Worm (Caenorhabditis elegans) whole organism, mixed stage, embryonic: ENCODE measurements around the gene ZK682.7.

Source experiments
- M03D4.4 ChIP-seq: sonication (generic microtip); optimal IDR thresholded peaks from 2 replicates; lab custom pipeline; 2017; ENCODE audit warnings: mild to moderate bottlenecking, missing genetic modification characterization, missing compliant biosample characterization
- bed-3 ChIP-seq: fragments of 200-800 bp; sonication (Bioruptor generic); optimal IDR thresholded peaks from 3 replicates; lab custom pipeline; 2018; ENCODE audit warnings: mild to moderate bottlenecking, missing genetic modification characterization, moderate library complexity, missing compliant biosample characterization
- blmp-1 ChIP-seq: fragments of 150-350 bp; optimal IDR thresholded peaks from 2 replicates; lab custom pipeline; 2014; ENCODE audit warnings: missing biosample characterization, missing genetic modification characterization
- ceh-39 ChIP-seq: fragments of 150-350 bp; optimal IDR thresholded peaks from 2 replicates; lab custom pipeline; 2014; ENCODE audit warnings: missing biosample characterization, missing genetic modification characterization
- ceh-43 ChIP-seq: fragments of 200-800 bp; sonication (Bioruptor generic); optimal IDR thresholded peaks from 2 replicates; lab custom pipeline; 2018; ENCODE audit warnings: mild to moderate bottlenecking, missing genetic modification characterization, moderate library complexity, missing compliant biosample characterization
- ceh-83 ChIP-seq: fragments of 200-800 bp; sonication (Bioruptor generic); optimal IDR thresholded peaks from 2 replicates; lab custom pipeline; 2018; ENCODE audit warnings: mild to moderate bottlenecking, missing genetic modification characterization, missing compliant biosample characterization
- ces-1 ChIP-seq: fragments of 150-350 bp; optimal IDR thresholded peaks from 2 replicates; lab custom pipeline; 2014; ENCODE audit warnings: missing biosample characterization, missing genetic modification reagents, missing genetic modification characterization
- cnd-1 ChIP-seq: fragments of 200-800 bp; sonication (Bioruptor generic); optimal IDR thresholded peaks from 2 replicates; lab custom pipeline; 2018; ENCODE audit warnings: mild to moderate bottlenecking, missing genetic modification characterization, missing compliant biosample characterization
- drap-1 ChIP-seq: fragments of 200-800 bp; sonication (Bioruptor generic); optimal IDR thresholded peaks from 3 replicates; lab custom pipeline; 2018; ENCODE audit warnings: mild to moderate bottlenecking, missing genetic modification characterization, missing compliant biosample characterization
- elt-1 ChIP-seq: sonication (generic microtip); optimal IDR thresholded peaks from 2 replicates; lab custom pipeline; 2017; ENCODE audit warnings: missing genetic modification characterization, mild to moderate bottlenecking, missing compliant biosample characterization, antibody characterized with exemption, moderate library complexity, borderline replicate concordance; ENCODE audit not compliant: insufficient read depth
- elt-3 ChIP-seq: fragments of 150-350 bp; optimal IDR thresholded peaks from 2 replicates; lab custom pipeline; 2014; ENCODE audit warnings: missing biosample characterization, missing genetic modification characterization
- flh-1 ChIP-seq: fragments of 200-800 bp; sonication (Bioruptor generic); optimal IDR thresholded peaks from 2 replicates; lab custom pipeline; 2018; ENCODE audit warnings: mild to moderate bottlenecking, missing genetic modification characterization, moderate library complexity, missing compliant biosample characterization
- ham-2 ChIP-seq: fragments of 200-800 bp; sonication (Bioruptor generic); optimal IDR thresholded peaks from 2 replicates; lab custom pipeline; 2018; ENCODE audit warnings: mild to moderate bottlenecking, missing genetic modification characterization, missing compliant biosample characterization
- hlh-1 ChIP-seq: fragments of 150-350 bp; optimal IDR thresholded peaks from 2 replicates; lab custom pipeline; 2014; ENCODE audit warnings: missing biosample characterization, missing genetic modification reagents, missing genetic modification characterization
- lin-13 ChIP-seq: fragments of 150-350 bp; optimal IDR thresholded peaks from 2 replicates; lab custom pipeline; 2014; ENCODE audit warnings: missing biosample characterization, missing genetic modification characterization
- lin-32 ChIP-seq: fragments of 200-800 bp; sonication (Bioruptor generic); optimal IDR thresholded peaks from 2 replicates; lab custom pipeline; 2018; ENCODE audit warnings: mild to moderate bottlenecking, missing genetic modification characterization, missing compliant biosample characterization
- lsy-2 ChIP-seq: fragments of 150-350 bp; optimal IDR thresholded peaks from 2 replicates; lab custom pipeline; 2014; ENCODE audit warnings: missing biosample characterization, missing genetic modification characterization
- mab-5 ChIP-seq: fragments of 150-350 bp; optimal IDR thresholded peaks from 2 replicates; lab custom pipeline; 2014; ENCODE audit warnings: missing biosample characterization, missing genetic modification characterization
- mep-1 ChIP-seq: fragments of 150-350 bp; optimal IDR thresholded peaks from 2 replicates; lab custom pipeline; 2017; ENCODE audit warnings: missing biosample characterization, missing genetic modification reagents, missing genetic modification characterization, inconsistent platforms
- mls-2 ChIP-seq: sonication (generic microtip); optimal IDR thresholded peaks from 2 replicates; lab custom pipeline; 2016; ENCODE audit warnings: mild to moderate bottlenecking, missing genetic modification characterization, moderate library complexity, missing compliant biosample characterization
- nhr-12 ChIP-seq: fragments of 150-350 bp; optimal IDR thresholded peaks from 2 replicates; lab custom pipeline; 2014; ENCODE audit warnings: missing biosample characterization, missing genetic modification characterization
- nhr-2 ChIP-seq: fragments of 150-350 bp; optimal IDR thresholded peaks from 2 replicates; lab custom pipeline; 2014; ENCODE audit warnings: missing biosample characterization, missing genetic modification characterization
- nhr-237 ChIP-seq: fragments of 150-350 bp; optimal IDR thresholded peaks from 2 replicates; lab custom pipeline; 2014; ENCODE audit warnings: missing biosample characterization, missing genetic modification characterization
- nhr-28 ChIP-seq: fragments of 150-350 bp; optimal IDR thresholded peaks from 2 replicates; lab custom pipeline; 2014; ENCODE audit warnings: missing biosample characterization, missing genetic modification characterization
- nhr-76 ChIP-seq: sonication (generic microtip); optimal IDR thresholded peaks from 2 replicates; lab custom pipeline; 2017; ENCODE audit warnings: missing biosample characterization, missing genetic modification characterization
- pha-4 ChIP-seq: fragments of 150-350 bp; optimal IDR thresholded peaks from 2 replicates; lab custom pipeline; 2018; ENCODE audit warnings: missing biosample characterization, missing genetic modification reagents, missing genetic modification characterization
- sem-2 ChIP-seq: fragments of 200-800 bp; sonication (Bioruptor generic); optimal IDR thresholded peaks from 2 replicates; lab custom pipeline; 2018; ENCODE audit warnings: mild to moderate bottlenecking, missing genetic modification characterization, missing compliant biosample characterization
- snpc-4 ChIP-seq: fragments of 150-350 bp; optimal IDR thresholded peaks from 2 replicates; lab custom pipeline; 2014; ENCODE audit warnings: missing biosample characterization, missing genetic modification characterization
- sptf-1 ChIP-seq: sonication (generic microtip); optimal IDR thresholded peaks from 2 replicates; lab custom pipeline; 2017; ENCODE audit warnings: mild to moderate bottlenecking, missing genetic modification characterization, moderate library complexity, missing compliant biosample characterization
- unc-39 ChIP-seq: fragments of 150-350 bp; optimal IDR thresholded peaks from 2 replicates; lab custom pipeline; 2014; ENCODE audit warnings: missing biosample characterization, missing genetic modification characterization
- unc-62 ChIP-seq: fragments of 150-350 bp; optimal IDR thresholded peaks from 2 replicates; lab custom pipeline; 2014; ENCODE audit warnings: missing biosample characterization, missing genetic modification reagents, missing genetic modification characterization
- zip-8 ChIP-seq: fragments of 150-350 bp; optimal IDR thresholded peaks from 2 replicates; lab custom pipeline; 2014; ENCODE audit warnings: missing biosample characterization, missing genetic modification characterization

The ZK682.7 gene

ce11 chrV:9271835-9272234 is 20.1 kb downstream of the ZK682.7 start:
- no peak for TF ChIP-seq mls-2 (tag; lab: Kevin White, UChicago)
- no peak for TF ChIP-seq ceh-39 (tag; lab: Kevin White, UChicago)
- no peak for TF ChIP-seq lin-32 (GFP tag; lab: Kevin White, UChicago)
- no peak for TF ChIP-seq mab-5 (tag; lab: Kevin White, UChicago)
- TF ChIP-seq sem-2 (GFP tag; lab: Kevin White, UChicago): no peak
- no peak for TF ChIP-seq nhr-12 (tag; lab: Kevin White, UChicago)
- no peak for TF ChIP-seq cnd-1 (tag; lab: Kevin White, UChicago)
- no peak for TF ChIP-seq unc-62 (GFP tag; lab: Kevin White, UChicago)
- TF ChIP-seq nhr-28: no peak
- TF ChIP-seq nhr-76 (tag; lab: Kevin White, UChicago): no peak
- no peak for TF ChIP-seq snpc-4 (tag; lab: Kevin White, UChicago)

- TF ChIP-seq mls-2 (tag; lab: Kevin White, UChicago) (no peak), sptf-1 (tag; lab: Kevin White, UChicago) (no peak), elt-1 (tag; lab: Kevin White, UChicago) (no peak), elt-3 (tag; lab: Kevin White, UChicago) (no peak), nhr-28 (no peak), hlh-1 (no peak)
- TF ChIP-seq, all 35 proteins: peak for 0
Measured at ce11 chrV:9270442-9270841, 21.5 kb downstream of the ZK682.7 start.

ce11 chrV:9268202-9268601 is 23.8 kb downstream of the ZK682.7 start:
- TF ChIP-seq ces-1: no peak
- no peak for TF ChIP-seq hlh-1
- TF ChIP-seq unc-39: no peak
- TF ChIP-seq nhr-12 (tag; lab: Kevin White, UChicago): no peak
- TF ChIP-seq ceh-43: no peak
- TF ChIP-seq M03D4.4 (tag; lab: Kevin White, UChicago): no peak
- no peak for TF ChIP-seq elt-3 (tag; lab: Kevin White, UChicago)
- no peak for TF ChIP-seq lin-32 (GFP tag; lab: Kevin White, UChicago)
- TF ChIP-seq pha-4 (tag; lab: Kevin White, UChicago): no peak
- TF ChIP-seq ceh-83: no peak
- no peak for TF ChIP-seq zip-8 (tag; lab: Kevin White, UChicago)
- TF ChIP-seq nhr-76 (tag; lab: Kevin White, UChicago): no peak
- no peak for TF ChIP-seq nhr-2
- no peak for TF ChIP-seq sptf-1 (tag; lab: Kevin White, UChicago)
- no peak for TF ChIP-seq mab-5 (tag; lab: Kevin White, UChicago)
- no peak for TF ChIP-seq nhr-28
- TF ChIP-seq mls-2 (tag; lab: Kevin White, UChicago): no peak
- TF ChIP-seq mep-1 (tag; lab: Kevin White, UChicago): no peak
- no peak for TF ChIP-seq lsy-2 (tag; lab: Kevin White, UChicago)
- TF ChIP-seq flh-1: no peak

ce11 chrV:9266399-9266798 is 25.6 kb downstream of the ZK682.7 start, which contains the start of gene slc-17.7:
slc-17.7 (minus strand) TSS chrV:9266499.
- TF ChIP-seq nhr-76 (tag; lab: Kevin White, UChicago) (no peak), ceh-83 (no peak), nhr-2 (no peak), lin-13 (tag; lab: Kevin White, UChicago) (no peak), bed-3 (GFP tag; lab: Kevin White, UChicago) (no peak), flh-1 (no peak), blmp-1 (tag; lab: Kevin White, UChicago) (no peak), nhr-237 (no peak), pha-4 (tag; lab: Kevin White, UChicago) (no peak), lsy-2 (tag; lab: Kevin White, UChicago) (no peak), drap-1 (no peak), sptf-1 (tag; lab: Kevin White, UChicago) (no peak), elt-1 (tag; lab: Kevin White, UChicago) (no peak), unc-39 (no peak), nhr-12 (tag; lab: Kevin White, UChicago) (no peak), ces-1 (no peak), cnd-1 (tag; lab: Kevin White, UChicago) (no peak), nhr-28 (no peak), ham-2 (no peak), mep-1 (tag; lab: Kevin White, UChicago) (no peak)

- TF ChIP-seq bed-3 (GFP tag; lab: Kevin White, UChicago): no peak
- no peak for TF ChIP-seq flh-1
- TF ChIP-seq nhr-28: no peak
- no peak for TF ChIP-seq unc-39
- no peak for TF ChIP-seq snpc-4 (tag; lab: Kevin White, UChicago)
- no peak for TF ChIP-seq mls-2 (tag; lab: Kevin White, UChicago)
- TF ChIP-seq cnd-1 (tag; lab: Kevin White, UChicago): no peak
- TF ChIP-seq ceh-43: no peak
- TF ChIP-seq ham-2: no peak
- TF ChIP-seq drap-1: no peak
- TF ChIP-seq unc-62 (GFP tag; lab: Kevin White, UChicago): no peak
- TF ChIP-seq sem-2 (GFP tag; lab: Kevin White, UChicago): no peak
- no peak for TF ChIP-seq ceh-83
- TF ChIP-seq nhr-237: no peak
Measured at ce11 chrV:9262708-9263107, 29.3 kb downstream of the ZK682.7 start.
